Worm (Caenorhabditis elegans): ENCODE results near the gene srh-169.

srh-169 gene

ce11 chrV:4047541-4047940 is at the start of gene srh-169:
Gene srh-169 (plus strand): TSS chrV:4047841.
- TF ChIP-seq dao-5 (tag; optimal IDR thresholded peaks at IDR 0.05): no peak
- TF ChIP-seq W03F9.2 (tag; optimal IDR thresholded peaks at IDR 0.05): no peak
- TF ChIP-seq him-1 (tag; optimal IDR thresholded peaks at IDR 0.05): no peak

ce11 chrV:4004577-4004976 is 43.1 kb upstream of the srh-169 start:
- TF ChIP-seq W03F9.2 (tag; optimal IDR thresholded peaks at IDR 0.05) (no peak), him-1 (tag; optimal IDR thresholded peaks at IDR 0.05) (no peak), dao-5 (tag; optimal IDR thresholded peaks at IDR 0.05) (no peak)

DNA sequence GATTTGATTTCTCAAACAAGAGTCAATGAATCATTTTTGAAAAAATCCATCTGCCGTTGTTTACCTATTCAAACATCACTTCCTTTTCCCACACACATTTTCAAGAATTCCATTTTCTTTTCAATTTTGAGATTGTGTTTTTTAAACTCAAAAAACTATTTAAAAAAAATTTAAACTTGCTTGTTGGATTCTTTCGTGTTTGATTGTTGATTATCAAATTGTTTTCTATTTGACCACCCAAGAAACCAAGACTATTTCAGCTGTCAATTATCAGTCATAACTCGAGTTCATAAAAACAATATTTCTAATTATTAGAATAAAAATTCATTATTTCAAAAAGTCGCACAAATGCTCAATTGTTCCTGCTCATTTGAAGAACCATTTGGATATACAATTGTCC is 42.4 kb upstream of the srh-169 start, which contains the start of gene srh-8:
Gene srh-8, plus strand, starts transcription at position 301 of the 400 bp plus-strand sequence.
- TF ChIP-seq dao-5 (tag; optimal IDR thresholded peaks at IDR 0.05) (no peak), him-1 (tag; optimal IDR thresholded peaks at IDR 0.05) (no peak), W03F9.2 (tag; optimal IDR thresholded peaks at IDR 0.05) (no peak)

DNA sequence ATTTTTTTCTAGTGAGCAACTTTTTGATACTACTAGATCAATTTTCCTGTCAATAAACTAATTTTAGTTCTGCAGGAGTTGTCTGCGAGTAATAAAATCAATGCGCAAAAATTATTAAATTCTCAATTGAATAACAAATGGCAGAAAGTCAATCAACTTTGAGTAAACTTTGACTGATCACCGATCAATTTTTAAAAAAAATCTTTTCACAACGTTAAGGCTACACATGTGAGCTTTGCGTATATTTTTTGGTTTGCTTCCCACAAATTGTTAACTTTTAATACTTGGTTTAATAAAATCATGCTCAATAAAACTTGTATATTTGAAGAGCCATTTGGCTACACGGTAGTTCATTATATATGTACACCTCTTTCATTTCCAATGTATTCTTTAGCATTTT is 39.7 kb upstream of the srh-169 start, which contains the start of gene srh-7:
Gene srh-7, plus strand, starts transcription at position 301 of the 400 bp plus-strand sequence.
- no peak for TF ChIP-seq W03F9.2 (tag; optimal IDR thresholded peaks at IDR 0.05)
- TF ChIP-seq him-1 (tag; optimal IDR thresholded peaks at IDR 0.05): no peak
- TF ChIP-seq dao-5 (tag; optimal IDR thresholded peaks at IDR 0.05): no peak

ce11 chrV:4010170-4010569 is 37.5 kb upstream of the srh-169 start, which contains the start of gene srh-4:
Gene srh-4 (plus strand): TSS chrV:4010470.
- TF ChIP-seq W03F9.2 (tag; optimal IDR thresholded peaks at IDR 0.05) (no peak), him-1 (tag; optimal IDR thresholded peaks at IDR 0.05) (no peak), dao-5 (tag; optimal IDR thresholded peaks at IDR 0.05) (no peak)

DNA sequence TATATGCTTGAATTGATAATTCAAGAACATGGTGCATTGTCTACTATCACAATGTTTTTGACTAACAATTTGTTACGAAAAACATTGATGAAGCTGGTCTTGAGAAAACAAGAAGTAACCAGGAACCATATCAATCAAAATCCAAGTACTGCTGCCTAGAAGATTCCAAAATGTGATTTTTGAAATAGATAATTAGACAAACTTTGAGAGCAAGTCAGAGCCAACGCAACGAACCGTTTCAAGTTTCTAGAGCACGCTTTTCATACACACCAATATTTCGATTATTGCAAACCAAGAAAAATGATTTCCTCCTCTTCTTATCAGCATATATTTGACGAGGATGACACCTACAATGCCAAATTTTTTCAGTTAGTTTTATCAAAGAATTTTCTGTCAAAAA is 30.9 kb upstream of the srh-169 start, which contains the start of gene srw-89:
Gene srw-89, plus strand, starts transcription at position 301 of the 400 bp plus-strand sequence.
- TF ChIP-seq W03F9.2 (tag; optimal IDR thresholded peaks at IDR 0.05) (no peak), dao-5 (tag; optimal IDR thresholded peaks at IDR 0.05) (no peak), him-1 (tag; optimal IDR thresholded peaks at IDR 0.05) (no peak)

DNA sequence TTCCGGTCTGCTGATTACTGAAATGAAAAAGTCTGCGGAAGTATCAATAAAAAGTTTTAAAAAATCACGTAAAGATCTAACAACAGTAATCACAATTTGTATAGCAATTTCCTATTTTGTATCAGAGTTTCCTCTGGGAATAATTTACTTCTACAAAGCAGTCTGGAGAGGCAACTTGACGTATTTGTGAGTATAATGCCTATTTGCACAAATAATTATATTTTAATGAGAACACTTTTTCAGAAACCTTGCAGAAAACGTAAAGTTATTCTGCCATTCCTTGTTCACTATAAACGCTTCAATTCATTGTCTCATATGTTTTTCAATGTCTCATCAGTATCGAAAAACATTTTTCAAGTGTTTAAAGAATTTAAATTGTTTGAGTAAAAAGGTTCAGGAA is 29.1 kb upstream of the srh-169 start:
- no peak for TF ChIP-seq him-1 (tag; optimal IDR thresholded peaks at IDR 0.05)

DNA sequence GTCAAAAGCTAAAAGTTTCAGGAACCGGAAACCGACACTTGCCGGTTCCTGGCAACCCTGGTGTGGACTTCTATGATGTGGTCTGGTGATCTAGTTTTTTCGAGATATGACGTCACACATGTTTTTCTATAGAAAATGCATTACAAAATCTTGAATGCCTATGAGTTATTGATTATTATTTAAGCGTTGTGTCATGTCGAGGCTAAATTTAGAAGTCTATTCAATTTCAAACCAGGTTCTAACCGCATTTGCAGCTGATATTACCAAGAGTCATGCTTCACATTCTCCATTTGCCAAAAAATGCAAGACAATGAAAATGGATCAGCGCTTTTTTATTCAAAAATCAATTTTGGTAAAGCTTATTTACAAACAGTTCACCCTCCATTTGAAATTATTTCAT is 28.5 kb upstream of the srh-169 start, which contains the start of gene K09D9.3:
Gene K09D9.3, plus strand, starts transcription at position 301 of the 400 bp plus-strand sequence.
- TF ChIP-seq W03F9.2 (tag; optimal IDR thresholded peaks at IDR 0.05) (no peak), dao-5 (tag; optimal IDR thresholded peaks at IDR 0.05) (no peak), him-1 (tag; optimal IDR thresholded peaks at IDR 0.05) (no peak)

ce11 chrV:4021776-4022175 is 25.9 kb upstream of the srh-169 start, which contains the start of gene K09D9.14:
Gene K09D9.14 (minus strand): TSS chrV:4021876.
- TF ChIP-seq him-1 (tag; optimal IDR thresholded peaks at IDR 0.05) (no peak), W03F9.2 (tag; optimal IDR thresholded peaks at IDR 0.05) (no peak), dao-5 (tag; optimal IDR thresholded peaks at IDR 0.05) (no peak)

DNA sequence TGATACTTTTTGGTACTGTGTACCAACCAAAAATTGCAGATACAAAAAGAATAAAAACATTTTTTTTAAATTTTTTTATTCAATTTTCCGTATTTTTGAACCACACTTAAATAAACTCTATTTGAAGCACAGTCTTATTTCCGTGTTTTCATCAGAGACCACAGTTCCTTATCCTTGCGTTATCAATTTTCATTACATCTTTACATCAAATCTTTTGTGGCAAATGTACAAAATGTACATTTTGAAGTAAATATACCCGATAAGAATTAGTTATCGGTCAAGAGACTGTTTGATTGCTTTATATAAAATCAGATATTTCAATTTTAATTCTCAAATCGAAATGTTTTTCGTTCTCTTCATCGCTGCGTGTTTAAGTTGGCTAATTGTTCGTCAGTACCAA is 25.3 kb upstream of the srh-169 start, which contains the start of gene cyp-35A3:
Gene cyp-35A3, plus strand, starts transcription at position 301 of the 400 bp plus-strand sequence.
- TF ChIP-seq him-1 (tag; optimal IDR thresholded peaks at IDR 0.05) (no peak), dao-5 (tag; optimal IDR thresholded peaks at IDR 0.05) (no peak), W03F9.2 (tag; optimal IDR thresholded peaks at IDR 0.05) (no peak)

DNA sequence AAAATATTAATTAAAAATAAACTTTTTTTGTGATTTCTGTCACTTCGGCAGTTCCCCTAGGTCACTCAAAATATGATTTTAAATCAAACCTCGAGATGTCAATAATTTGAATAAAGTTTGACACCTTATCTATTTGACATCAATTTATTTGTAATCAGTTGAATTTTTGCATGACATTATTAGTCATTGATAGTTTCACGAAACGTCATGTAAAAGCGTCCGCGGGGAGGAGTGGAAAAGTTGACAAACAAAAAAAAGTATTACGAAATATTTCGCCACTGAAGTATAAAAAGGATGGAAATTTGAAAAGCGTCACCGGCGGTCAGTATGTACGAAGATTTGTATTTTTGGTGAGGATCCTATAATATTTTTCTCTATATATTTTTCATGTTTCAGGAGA is 22.9 kb upstream of the srh-169 start, which contains the start of gene K09D9.1:
Gene K09D9.1, plus strand, starts transcription at position 271 of the 400 bp plus-strand sequence.
- TF ChIP-seq dao-5 (tag; optimal IDR thresholded peaks at IDR 0.05) (no peak), him-1 (tag; optimal IDR thresholded peaks at IDR 0.05) (no peak), W03F9.2 (tag; optimal IDR thresholded peaks at IDR 0.05) (no peak)

DNA sequence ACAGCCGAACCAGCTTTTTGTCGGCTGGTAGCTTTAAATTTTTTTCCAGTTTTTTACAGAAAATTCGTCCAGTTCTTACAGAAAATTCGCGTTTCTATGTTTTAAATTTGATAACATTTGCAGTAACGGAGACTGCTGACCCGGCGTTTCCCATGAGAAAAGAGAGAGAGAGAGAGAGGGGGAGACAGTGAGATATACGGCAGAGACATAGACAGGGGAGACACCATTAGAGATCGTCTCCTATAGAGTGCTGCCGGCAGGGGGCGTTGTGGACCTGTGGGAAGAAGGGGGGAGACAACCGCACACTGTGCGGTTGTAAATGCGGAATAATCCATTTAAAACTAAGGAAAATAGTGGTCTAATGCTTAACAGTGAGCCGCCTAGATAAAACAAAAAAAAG is 18.0 kb upstream of the srh-169 start:
- TF ChIP-seq him-1 (tag; optimal IDR thresholded peaks at IDR 0.05) (no peak), W03F9.2 (tag; optimal IDR thresholded peaks at IDR 0.05) (no peak), dao-5 (tag; optimal IDR thresholded peaks at IDR 0.05) (no peak)

ce11 chrV:4031319-4031718 is 16.3 kb upstream of the srh-169 start, which contains the start of gene cyp-35A4:
Gene cyp-35A4 (plus strand): TSS chrV:4031619.
- no peak for TF ChIP-seq W03F9.2 (tag; optimal IDR thresholded peaks at IDR 0.05)
- TF ChIP-seq dao-5 (tag; optimal IDR thresholded peaks at IDR 0.05): no peak
- no peak for TF ChIP-seq him-1 (tag; optimal IDR thresholded peaks at IDR 0.05)

- TF ChIP-seq W03F9.2 (tag; optimal IDR thresholded peaks at IDR 0.05): no peak
- no peak for TF ChIP-seq dao-5 (tag; optimal IDR thresholded peaks at IDR 0.05)
- TF ChIP-seq him-1 (tag; optimal IDR thresholded peaks at IDR 0.05): no peak
These were observed 13.3 kb upstream of the srh-169 start, which contains the start of gene C49G7.7 for ce11 chrV:4034303-4034702. Gene C49G7.7 (plus strand): TSS chrV:4034476.

DNA sequence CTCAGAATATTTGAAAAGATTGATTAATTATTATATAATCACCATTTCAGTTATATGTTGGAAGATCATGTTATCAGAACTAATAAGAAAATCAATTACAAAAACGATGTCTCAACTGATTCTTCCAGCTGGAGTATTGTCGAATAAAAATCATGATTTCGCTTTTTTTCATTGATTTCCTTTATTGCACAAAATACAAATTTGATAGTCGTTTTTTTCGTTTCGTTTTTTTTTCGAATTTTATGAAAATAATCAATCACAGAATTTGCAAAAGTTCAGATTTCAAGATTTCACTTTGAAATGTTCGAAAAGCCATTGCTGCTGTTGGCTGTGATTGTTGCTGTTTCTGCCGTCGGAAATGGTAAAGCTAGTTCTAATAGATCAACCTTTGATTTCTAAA is 11.8 kb upstream of the srh-169 start, which contains the start of gene C49G7.13:
Gene C49G7.13, plus strand, starts transcription at position 301 of the 400 bp plus-strand sequence.
- TF ChIP-seq dao-5 (tag; optimal IDR thresholded peaks at IDR 0.05) (no peak), him-1 (tag; optimal IDR thresholded peaks at IDR 0.05) (no peak), W03F9.2 (tag; optimal IDR thresholded peaks at IDR 0.05) (no peak)
